Fruit fly (Drosophila melanogaster) S2 (cell line): ENCODE data around the gene Ssl2.

Experiments used
- CG8478 ChIP-seq: fragments of >200 bp; optimal IDR thresholded peaks from 2 replicates; lab custom pipeline; 2018
- CTCF ChIP-seq, 2 experiments: fragments of >200 bp; optimal IDR thresholded peaks; 2 replicates each; lab custom pipeline; 2018

DNA sequence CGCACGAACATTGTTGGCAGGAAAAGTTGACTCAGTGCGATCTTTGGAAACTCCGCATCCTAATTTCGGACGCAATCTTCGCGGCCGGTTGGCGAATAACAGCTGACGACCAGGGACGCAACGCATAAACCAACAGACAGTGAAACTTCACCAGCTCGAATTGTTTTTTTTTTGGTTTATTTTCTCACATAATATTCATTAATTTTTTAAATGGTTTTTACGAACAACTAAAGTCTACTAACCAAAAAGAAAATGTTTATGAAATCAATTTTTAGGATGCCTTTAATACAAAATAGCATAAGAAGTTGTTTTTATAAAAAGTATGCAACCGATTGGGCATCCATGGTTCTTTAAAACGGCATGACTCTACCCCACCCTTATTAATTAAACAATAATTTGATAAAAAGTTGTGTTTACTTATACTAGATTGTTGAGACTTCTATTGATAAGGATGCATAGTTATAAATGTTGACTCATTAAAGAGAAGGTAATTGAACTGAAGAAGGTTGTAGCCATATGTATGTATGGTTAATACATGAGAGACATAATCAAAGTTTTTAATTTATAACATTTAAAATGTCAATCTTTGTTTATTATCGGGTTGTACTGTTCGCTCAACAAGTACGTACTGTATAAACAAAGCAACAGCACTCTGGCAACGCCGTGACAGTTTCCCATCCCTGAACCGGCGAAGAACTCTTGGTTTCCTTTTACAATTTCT is 1.6 kb upstream of the Ssl2 start, which contains the start of the genes beta4GalNAcTB and Cpsf100:
- TF ChIP-seq CTCF (optimal IDR thresholded peaks at IDR 0.05; lab: Kevin White, UChicago), result no peak
- no peak for TF ChIP-seq CG8478
